Worm (Caenorhabditis elegans) whole organism, mixed stage, embryonic: Measurements from ENCODE around the gene cdf-2.

Source experiments
- M03D4.4 ChIP-seq: sonication (generic microtip); optimal IDR thresholded peaks from 2 replicates; lab custom pipeline; 2017; ENCODE audit warnings: mild to moderate bottlenecking, missing genetic modification characterization, missing compliant biosample characterization
- bed-3 ChIP-seq: fragments of 200-800 bp; sonication (Bioruptor generic); optimal IDR thresholded peaks from 3 replicates; lab custom pipeline; 2018; ENCODE audit warnings: mild to moderate bottlenecking, missing genetic modification characterization, moderate library complexity, missing compliant biosample characterization
- blmp-1 ChIP-seq: fragments of 150-350 bp; optimal IDR thresholded peaks from 2 replicates; lab custom pipeline; 2014; ENCODE audit warnings: missing biosample characterization, missing genetic modification characterization
- ceh-39 ChIP-seq: fragments of 150-350 bp; optimal IDR thresholded peaks from 2 replicates; lab custom pipeline; 2014; ENCODE audit warnings: missing biosample characterization, missing genetic modification characterization
- ceh-43 ChIP-seq: fragments of 200-800 bp; sonication (Bioruptor generic); optimal IDR thresholded peaks from 2 replicates; lab custom pipeline; 2018; ENCODE audit warnings: mild to moderate bottlenecking, missing genetic modification characterization, moderate library complexity, missing compliant biosample characterization
- cnd-1 ChIP-seq: fragments of 200-800 bp; sonication (Bioruptor generic); optimal IDR thresholded peaks from 2 replicates; lab custom pipeline; 2018; ENCODE audit warnings: mild to moderate bottlenecking, missing genetic modification characterization, missing compliant biosample characterization
- drap-1 ChIP-seq: fragments of 200-800 bp; sonication (Bioruptor generic); optimal IDR thresholded peaks from 3 replicates; lab custom pipeline; 2018; ENCODE audit warnings: mild to moderate bottlenecking, missing genetic modification characterization, missing compliant biosample characterization
- elt-1 ChIP-seq: sonication (generic microtip); optimal IDR thresholded peaks from 2 replicates; lab custom pipeline; 2017; ENCODE audit warnings: missing genetic modification characterization, mild to moderate bottlenecking, missing compliant biosample characterization, antibody characterized with exemption, moderate library complexity, borderline replicate concordance; ENCODE audit not compliant: insufficient read depth
- elt-3 ChIP-seq: fragments of 150-350 bp; optimal IDR thresholded peaks from 2 replicates; lab custom pipeline; 2014; ENCODE audit warnings: missing biosample characterization, missing genetic modification characterization
- flh-1 ChIP-seq: fragments of 200-800 bp; sonication (Bioruptor generic); optimal IDR thresholded peaks from 2 replicates; lab custom pipeline; 2018; ENCODE audit warnings: mild to moderate bottlenecking, missing genetic modification characterization, moderate library complexity, missing compliant biosample characterization
- lin-13 ChIP-seq: fragments of 150-350 bp; optimal IDR thresholded peaks from 2 replicates; lab custom pipeline; 2014; ENCODE audit warnings: missing biosample characterization, missing genetic modification characterization
- lin-32 ChIP-seq: fragments of 200-800 bp; sonication (Bioruptor generic); optimal IDR thresholded peaks from 2 replicates; lab custom pipeline; 2018; ENCODE audit warnings: mild to moderate bottlenecking, missing genetic modification characterization, missing compliant biosample characterization
- mab-5 ChIP-seq: fragments of 150-350 bp; optimal IDR thresholded peaks from 2 replicates; lab custom pipeline; 2014; ENCODE audit warnings: missing biosample characterization, missing genetic modification characterization
- mls-2 ChIP-seq: sonication (generic microtip); optimal IDR thresholded peaks from 2 replicates; lab custom pipeline; 2016; ENCODE audit warnings: mild to moderate bottlenecking, missing genetic modification characterization, moderate library complexity, missing compliant biosample characterization
- nhr-12 ChIP-seq: fragments of 150-350 bp; optimal IDR thresholded peaks from 2 replicates; lab custom pipeline; 2014; ENCODE audit warnings: missing biosample characterization, missing genetic modification characterization
- nhr-2 ChIP-seq: fragments of 150-350 bp; optimal IDR thresholded peaks from 2 replicates; lab custom pipeline; 2014; ENCODE audit warnings: missing biosample characterization, missing genetic modification characterization
- nhr-237 ChIP-seq: fragments of 150-350 bp; optimal IDR thresholded peaks from 2 replicates; lab custom pipeline; 2014; ENCODE audit warnings: missing biosample characterization, missing genetic modification characterization
- nhr-28 ChIP-seq: fragments of 150-350 bp; optimal IDR thresholded peaks from 2 replicates; lab custom pipeline; 2014; ENCODE audit warnings: missing biosample characterization, missing genetic modification characterization
- pha-4 ChIP-seq: fragments of 150-350 bp; optimal IDR thresholded peaks from 2 replicates; lab custom pipeline; 2018; ENCODE audit warnings: missing biosample characterization, missing genetic modification reagents, missing genetic modification characterization
- sem-2 ChIP-seq: fragments of 200-800 bp; sonication (Bioruptor generic); optimal IDR thresholded peaks from 2 replicates; lab custom pipeline; 2018; ENCODE audit warnings: mild to moderate bottlenecking, missing genetic modification characterization, missing compliant biosample characterization
- sptf-1 ChIP-seq: sonication (generic microtip); optimal IDR thresholded peaks from 2 replicates; lab custom pipeline; 2017; ENCODE audit warnings: mild to moderate bottlenecking, missing genetic modification characterization, moderate library complexity, missing compliant biosample characterization
- unc-120 ChIP-seq: sonication (generic microtip); optimal IDR thresholded peaks from 2 replicates; lab custom pipeline; 2017; ENCODE audit warnings: missing genetic modification characterization, missing compliant biosample characterization; ENCODE audit not compliant: poor library complexity, severe bottlenecking
- unc-39 ChIP-seq: fragments of 150-350 bp; optimal IDR thresholded peaks from 2 replicates; lab custom pipeline; 2014; ENCODE audit warnings: missing biosample characterization, missing genetic modification characterization
- zip-8 ChIP-seq: fragments of 150-350 bp; optimal IDR thresholded peaks from 2 replicates; lab custom pipeline; 2014; ENCODE audit warnings: missing biosample characterization, missing genetic modification characterization
- ztf-11 ChIP-seq: fragments of 150-350 bp; optimal IDR thresholded peaks from 2 replicates; lab custom pipeline; 2014; ENCODE audit warnings: missing biosample characterization, missing genetic modification characterization

Gene cdf-2

DNA sequence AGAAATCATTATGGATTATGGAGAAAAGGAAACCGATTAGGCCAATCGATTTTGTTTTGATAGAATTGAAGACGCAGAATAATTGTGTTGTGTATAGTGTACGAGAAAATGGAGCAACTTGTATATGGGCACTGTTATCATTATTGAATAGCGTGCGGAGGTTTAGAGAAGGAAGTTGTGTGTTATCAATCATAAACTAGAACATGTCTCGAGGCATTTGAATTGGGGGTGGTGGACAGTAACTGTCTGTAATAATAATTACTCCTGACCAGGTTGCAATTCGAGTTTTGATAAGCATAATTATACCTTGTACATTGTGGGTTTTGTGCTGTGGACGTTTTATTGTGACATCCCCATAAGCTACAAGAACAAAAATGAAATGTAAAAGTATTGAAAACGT lies at the start of gene cdf-2:
Gene cdf-2 (minus strand): TSS at position 149 of the 400 bp plus-strand sequence.
- TF ChIP-seq sem-2 (no peak), elt-3 (no peak)

DNA sequence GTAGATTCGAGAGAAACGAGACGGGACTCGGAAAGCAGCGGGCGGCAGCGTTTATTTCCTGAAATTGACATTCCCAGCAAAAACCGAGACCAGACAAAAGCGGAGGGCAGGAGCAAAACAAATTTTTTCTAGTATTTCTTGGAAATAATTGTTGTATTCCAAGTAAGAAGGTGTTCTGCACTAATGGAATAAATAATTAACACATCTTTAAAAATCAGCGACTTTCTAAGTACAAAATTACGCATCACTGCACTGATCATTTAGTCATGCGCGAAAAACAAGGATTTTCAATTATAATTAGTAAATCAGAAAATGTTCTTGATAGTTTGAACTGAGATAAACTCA lies 49.7 kb upstream of the cdf-2 start:
- TF ChIP-seq unc-39 (tag; lab: Kevin White, UChicago) (no peak), nhr-28 (no peak), flh-1 (GFP tag; lab: Kevin White, UChicago) (no peak), bed-3 (GFP tag; lab: Kevin White, UChicago) (no peak), unc-120 (tag; lab: Kevin White, UChicago) (no peak), nhr-2 (tag; lab: Kevin White, UChicago) (no peak), ztf-11 (tag; lab: Kevin White, UChicago) (no peak), mab-5 (tag; lab: Kevin White, UChicago) (no peak), mls-2 (tag; lab: Kevin White, UChicago) (no peak), zip-8 (no peak), lin-32 (GFP tag; lab: Kevin White, UChicago) (no peak), blmp-1 (tag; lab: Kevin White, UChicago) (no peak), ceh-43 (GFP tag; lab: Kevin White, UChicago) (no peak), lin-13 (tag; lab: Kevin White, UChicago) (no peak)

DNA sequence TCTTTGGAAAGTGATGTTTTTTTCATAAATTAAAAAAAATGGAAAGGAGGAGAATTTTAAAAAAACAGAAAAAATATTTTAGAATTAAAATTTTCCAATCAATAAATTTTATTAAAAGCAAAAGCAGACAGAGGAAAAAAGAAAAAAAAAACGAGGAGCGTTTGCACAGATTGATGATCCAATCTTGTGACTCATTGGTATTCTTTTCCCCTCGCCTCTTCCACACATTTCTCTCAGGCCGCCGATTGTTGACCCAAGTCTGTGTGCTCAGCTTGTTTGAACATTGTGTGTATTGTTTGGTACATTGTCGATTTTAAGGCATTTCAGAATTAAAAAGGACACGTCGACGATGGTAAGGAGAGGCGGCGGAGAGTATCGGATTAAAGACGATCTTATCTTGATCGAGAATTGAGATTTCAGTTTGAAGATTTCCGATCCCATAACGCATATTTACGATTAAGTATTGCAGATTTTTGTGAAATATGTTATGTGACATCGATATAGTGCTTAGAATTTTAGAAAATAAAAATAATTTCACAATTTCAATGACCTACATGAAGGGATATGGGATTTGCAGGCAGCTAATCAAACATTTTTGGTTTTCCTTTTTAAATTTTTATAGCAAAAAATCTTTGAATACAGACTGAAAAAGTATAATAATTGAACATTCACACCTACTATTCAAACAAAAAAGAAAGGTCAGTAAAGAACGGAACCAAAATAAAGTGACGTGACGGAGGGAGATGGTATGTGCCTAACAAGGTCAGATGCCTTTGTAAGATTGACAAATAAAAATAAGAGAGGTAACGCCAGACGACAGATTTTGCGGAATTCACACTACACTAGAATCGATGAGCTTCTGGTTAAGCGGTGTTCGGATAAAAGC lies 49.1 kb upstream of the cdf-2 start:
- TF ChIP-seq ceh-39 (tag; lab: Kevin White, UChicago) = no peak
- peak; percentile 28 for TF ChIP-seq pha-4 (tag; lab: Kevin White, UChicago)
- no peak for TF ChIP-seq unc-120 (tag; lab: Kevin White, UChicago)
- TF ChIP-seq lin-32 (GFP tag; lab: Kevin White, UChicago) = no peak
- TF ChIP-seq ceh-43 (GFP tag; lab: Kevin White, UChicago) = no peak
- no peak for TF ChIP-seq cnd-1 (tag; lab: Kevin White, UChicago)
- TF ChIP-seq unc-39 (tag; lab: Kevin White, UChicago) = no peak
- no peak for TF ChIP-seq nhr-237 (tag; lab: Kevin White, UChicago)
- no peak for TF ChIP-seq zip-8
- peak; percentile 95 for TF ChIP-seq elt-1
- TF ChIP-seq drap-1 = no peak
- no peak for TF ChIP-seq M03D4.4

DNA sequence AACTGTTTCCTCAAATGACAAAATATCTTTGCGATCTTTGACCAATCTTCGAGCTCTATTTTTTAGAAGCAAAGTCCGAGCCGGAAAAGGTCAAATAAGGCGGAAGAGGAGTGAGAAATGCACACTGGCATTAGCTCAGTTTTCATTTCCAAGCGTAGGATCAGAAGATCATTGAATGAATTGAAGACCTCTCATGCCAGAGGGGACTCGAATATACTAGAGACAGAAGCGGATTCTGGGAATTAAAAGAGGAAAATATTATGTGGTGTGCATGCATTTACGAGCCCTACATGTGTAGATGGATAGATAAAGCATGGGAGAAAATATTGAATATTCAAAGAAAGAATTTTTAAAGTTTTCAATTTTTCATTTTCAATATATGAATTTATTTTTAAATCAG lies 46.7 kb upstream of the cdf-2 start:
- TF ChIP-seq nhr-28 = no peak
- TF ChIP-seq blmp-1 (tag; lab: Kevin White, UChicago) = no peak
- TF ChIP-seq elt-3 = no peak
- no peak for TF ChIP-seq pha-4 (tag; lab: Kevin White, UChicago)
- TF ChIP-seq nhr-12 (tag; lab: Kevin White, UChicago) = no peak
- TF ChIP-seq lin-32 (GFP tag; lab: Kevin White, UChicago) = no peak
- TF ChIP-seq lin-13 (tag; lab: Kevin White, UChicago) = no peak
- no peak for TF ChIP-seq mls-2 (tag; lab: Kevin White, UChicago)
- TF ChIP-seq unc-120 (tag; lab: Kevin White, UChicago) = no peak
- TF ChIP-seq cnd-1 (tag; lab: Kevin White, UChicago) = no peak

DNA sequence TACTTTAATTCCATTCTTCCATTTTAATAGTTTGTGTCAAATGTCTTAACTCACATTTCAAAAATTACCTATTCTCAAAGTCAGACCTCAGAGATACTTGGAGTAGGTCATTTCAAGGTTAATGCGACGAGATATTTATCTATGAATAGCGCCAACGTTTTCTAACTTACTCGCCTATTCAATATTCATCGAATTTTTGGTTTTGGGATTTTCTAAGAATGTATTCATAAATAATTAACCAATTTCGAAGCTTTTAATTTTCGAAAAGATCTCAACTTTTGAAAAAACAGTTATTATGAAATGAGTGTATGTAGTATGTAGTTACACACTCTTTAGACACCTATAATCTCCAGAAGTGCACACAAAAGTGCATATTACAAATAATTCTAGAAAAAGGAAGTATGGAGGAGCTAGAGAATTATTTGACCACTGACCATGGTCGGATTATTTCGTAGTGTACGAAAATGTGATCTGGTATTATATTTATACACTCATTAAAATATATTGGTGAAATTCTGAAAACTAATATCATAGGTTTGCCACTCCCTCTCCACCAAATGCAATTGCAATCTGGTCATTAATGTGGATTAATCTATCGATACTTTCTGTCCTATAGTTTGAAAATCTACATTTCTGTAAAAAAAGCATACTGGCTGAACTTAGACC lies 45.9 kb upstream of the cdf-2 start:
- no peak for TF ChIP-seq sptf-1 (tag; lab: Kevin White, UChicago)
- TF ChIP-seq flh-1 (GFP tag; lab: Kevin White, UChicago) = no peak
- no peak for TF ChIP-seq cnd-1 (tag; lab: Kevin White, UChicago)
- TF ChIP-seq ceh-43 (GFP tag; lab: Kevin White, UChicago) = no peak

DNA sequence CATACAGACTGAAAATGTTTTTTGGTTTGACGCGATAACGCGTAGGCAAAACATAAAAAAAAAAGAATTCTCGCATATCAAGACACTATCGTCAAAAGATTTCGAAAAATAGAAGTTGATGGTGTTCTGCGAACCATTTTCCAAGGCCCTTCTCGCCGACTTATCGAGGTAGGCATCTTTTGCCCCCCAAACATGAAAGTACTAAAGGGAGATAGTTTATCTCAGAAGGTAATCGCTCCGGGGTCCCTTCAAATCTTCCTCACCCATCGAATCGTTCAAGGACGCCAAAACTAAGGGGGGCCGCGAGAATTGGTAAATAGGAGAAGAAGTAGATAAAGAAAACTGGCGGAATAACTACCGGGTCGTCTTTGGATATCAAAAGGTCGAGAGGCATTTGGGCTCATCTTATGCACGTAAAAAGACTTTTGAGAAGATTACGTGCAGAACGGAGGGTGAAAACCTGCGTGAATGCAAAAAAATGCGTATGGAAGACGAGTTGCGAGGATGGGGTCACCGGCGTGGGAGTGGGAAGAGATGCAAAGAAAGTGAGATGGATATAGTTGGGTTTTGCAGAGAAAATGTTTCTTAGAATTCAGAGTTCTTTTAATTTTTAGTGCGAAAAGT lies 44.8 kb upstream of the cdf-2 start:
- peak; percentile 95 for TF ChIP-seq elt-1
- TF ChIP-seq ceh-43 (GFP tag; lab: Kevin White, UChicago) = no peak
